Fruit fly (Drosophila melanogaster) whole organism, wandering third instar larva: ENCODE data around the gene lds.

Experiments
- Abd-B ChIP-seq: fragments of >200 bp; optimal IDR thresholded peaks from 2 replicates; lab custom pipeline; 2017; ENCODE audit warnings: missing biosample characterization, missing genetic modification characterization
- CrebA ChIP-seq: fragments of 200-800 bp; sonication (Bioruptor generic); optimal IDR thresholded peaks from 2 replicates; lab custom pipeline; 2016; ENCODE audit warnings: missing biosample characterization, mild to moderate bottlenecking, missing genetic modification characterization, borderline replicate concordance
- Dif ChIP-seq: fragments of 200-275, 200-300 bp; sonication (Bioruptor generic); optimal IDR thresholded peaks from 2 replicates; lab custom pipeline; 2018; ENCODE audit warnings: missing biosample characterization, missing genetic modification characterization; ENCODE audit not compliant: partially characterized antibody
- HLH106 ChIP-seq: fragments of 200-800 bp; optimal IDR thresholded peaks from 3 replicates; lab custom pipeline; 2019; ENCODE audit warnings: missing biosample characterization, mild to moderate bottlenecking, missing genetic modification characterization, moderate library complexity
- Hnf4 ChIP-seq: fragments of 200-800 bp; sonication (Bioruptor generic); optimal IDR thresholded peaks from 2 replicates; lab custom pipeline; 2016; ENCODE audit warnings: missing biosample characterization, mild to moderate bottlenecking, missing genetic modification characterization
- Hr78 ChIP-seq: fragments of >200 bp; optimal IDR thresholded peaks from 2 replicates; lab custom pipeline; 2017; ENCODE audit warnings: missing biosample characterization, missing genetic modification characterization
- Jra ChIP-seq: sonication (Bioruptor generic); optimal IDR thresholded peaks from 2 replicates; lab custom pipeline; 2016; ENCODE audit warnings: missing biosample characterization, missing genetic modification characterization
- Mio ChIP-seq: sonication (Bioruptor generic); optimal IDR thresholded peaks from 2 replicates; lab custom pipeline; 2016; ENCODE audit warnings: missing biosample characterization, missing genetic modification characterization
- Myc ChIP-seq: fragments of >200 bp; optimal IDR thresholded peaks from 2 replicates; lab custom pipeline; 2017
- Rel ChIP-seq, 2 experiments: fragments of 200-800 bp; sonication (Bioruptor generic) in 1 of 2; optimal IDR thresholded peaks; 2 replicates in 1 of 2; 3 replicates in 1 of 2; lab custom pipeline; 2016 to 2019; ENCODE audit warnings: mild to moderate bottlenecking in 2 of 2, missing biosample characterization in 2 of 2, missing genetic modification characterization in 2 of 2, moderate library complexity in 1 of 2
- Sp1 ChIP-seq: fragments of 200-800 bp; sonication (Bioruptor generic); optimal IDR thresholded peaks from 3 replicates; lab custom pipeline; 2019; ENCODE audit warnings: missing biosample characterization, mild to moderate bottlenecking, missing genetic modification characterization, moderate library complexity
- Vsx2 ChIP-seq: fragments of 200-300, 225-300 bp; sonication (Bioruptor generic); optimal IDR thresholded peaks from 2 replicates; lab custom pipeline; 2018; ENCODE audit warnings: missing biosample characterization, missing genetic modification characterization; ENCODE audit not compliant: partially characterized antibody
- brk ChIP-seq: fragments of 200-800 bp; sonication (Bioruptor generic); optimal IDR thresholded peaks from 2 replicates; lab custom pipeline; 2016; ENCODE audit warnings: missing biosample characterization, mild to moderate bottlenecking, missing genetic modification characterization
- dsf ChIP-seq: sonication (Bioruptor generic); optimal IDR thresholded peaks from 2 replicates; lab custom pipeline; 2016; ENCODE audit warnings: missing biosample characterization, missing genetic modification characterization, borderline replicate concordance
- foxo ChIP-seq, 2 experiments: fragments of 200-800 bp; sonication (Bioruptor generic); optimal IDR thresholded peaks; 2 replicates in 1 of 2; 3 replicates in 1 of 2; lab custom pipeline; 2016 to 2017; ENCODE audit warnings: missing biosample characterization in 2 of 2, missing genetic modification characterization in 2 of 2
- fru ChIP-seq: fragments of 200-800 bp; sonication (Bioruptor generic); optimal IDR thresholded peaks from 3 replicates; lab custom pipeline; 2016; ENCODE audit warnings: missing biosample characterization, mild to moderate bottlenecking, missing genetic modification characterization
- rgr ChIP-seq: fragments of 200-800 bp; sonication (Bioruptor generic); optimal IDR thresholded peaks from 3 replicates; lab custom pipeline; 2016; ENCODE audit warnings: missing biosample characterization, mild to moderate bottlenecking, missing genetic modification characterization
- sage ChIP-seq: fragments of 200-800 bp; sonication (Bioruptor generic); optimal IDR thresholded peaks from 2 replicates; lab custom pipeline; 2016; ENCODE audit warnings: missing biosample characterization, mild to moderate bottlenecking, missing genetic modification characterization
- tai ChIP-seq: sonication (Bioruptor generic); optimal IDR thresholded peaks from 2 replicates; lab custom pipeline; 2016; ENCODE audit warnings: missing biosample characterization, missing genetic modification characterization
- usp ChIP-seq: fragments of >200 bp; optimal IDR thresholded peaks from 2 replicates; lab custom pipeline; 2017; ENCODE audit warnings: missing biosample characterization, missing genetic modification characterization
- woc ChIP-seq: sonication (Bioruptor generic); optimal IDR thresholded peaks from 2 replicates; lab custom pipeline; 2016; ENCODE audit warnings: missing biosample characterization, mild to moderate bottlenecking, missing genetic modification characterization

The lds gene

DNA sequence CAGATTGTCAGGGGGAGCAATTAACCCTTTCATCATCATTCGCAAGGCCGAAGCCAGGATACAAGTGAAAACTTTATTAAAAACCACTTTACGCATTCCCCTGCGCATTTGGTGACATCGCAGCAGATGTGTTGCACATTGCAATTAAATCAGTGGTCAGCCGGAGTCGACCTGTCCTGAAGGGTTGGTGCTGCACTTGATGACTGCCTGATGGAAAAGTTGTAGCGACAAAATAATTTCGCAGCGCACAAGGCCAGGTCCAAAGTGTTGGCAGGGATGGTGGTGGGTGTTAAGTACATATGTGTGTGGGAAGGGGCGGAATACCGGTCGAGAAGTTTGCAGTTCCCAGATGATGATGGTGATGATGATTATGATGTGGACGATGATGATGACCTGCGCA is 51.9 kb downstream of the lds start:
- TF ChIP-seq sage, result no peak
- TF ChIP-seq brk, result no peak
- no peak for TF ChIP-seq Vsx2
- no peak for TF ChIP-seq dsf (GFP tag; lab: Kevin White, UChicago)

- TF ChIP-seq woc (GFP tag; lab: Kevin White, UChicago) (no peak), Jra (GFP tag; lab: Kevin White, UChicago) (no peak), HLH106 (tag; lab: Kevin White, UChicago) (no peak), fru (GFP tag; lab: Kevin White, UChicago) (no peak), foxo (GFP tag; optimal IDR thresholded peaks at IDR 0.05; lab: Kevin White, UChicago) (no peak), Sp1 (GFP tag; lab: Kevin White, UChicago) (no peak), Rel (GFP tag; optimal IDR thresholded peaks at IDR 0.05; lab: Kevin White, UChicago) (no peak), Rel (tag; optimal IDR thresholded peaks at IDR 0.05; lab: Kevin White, UChicago) (no peak), Dif (no peak), rgr (GFP tag; lab: Kevin White, UChicago) (no peak), Myc (lab: Kevin White, UChicago) (no peak), CrebA (no peak), sage (no peak), Hr78 (GFP tag; lab: Kevin White, UChicago) (no peak), tai (GFP tag; lab: Kevin White, UChicago) (no peak), Abd-B (GFP tag; lab: Kevin White, UChicago) (no peak), Mio (no peak), Hnf4 (GFP tag; lab: Kevin White, UChicago) (no peak), usp (GFP tag; lab: Kevin White, UChicago) (no peak)
Measured at dm6 chr3R:7973049-7973448, 52.8 kb downstream of the lds start.
